Fruit fly (Drosophila melanogaster): ENCODE results near the gene CG10375.
A peak's percentile ranks its signal among the peaks of the same experiment; 100 is the strongest.

The CG10375 gene

DNA sequence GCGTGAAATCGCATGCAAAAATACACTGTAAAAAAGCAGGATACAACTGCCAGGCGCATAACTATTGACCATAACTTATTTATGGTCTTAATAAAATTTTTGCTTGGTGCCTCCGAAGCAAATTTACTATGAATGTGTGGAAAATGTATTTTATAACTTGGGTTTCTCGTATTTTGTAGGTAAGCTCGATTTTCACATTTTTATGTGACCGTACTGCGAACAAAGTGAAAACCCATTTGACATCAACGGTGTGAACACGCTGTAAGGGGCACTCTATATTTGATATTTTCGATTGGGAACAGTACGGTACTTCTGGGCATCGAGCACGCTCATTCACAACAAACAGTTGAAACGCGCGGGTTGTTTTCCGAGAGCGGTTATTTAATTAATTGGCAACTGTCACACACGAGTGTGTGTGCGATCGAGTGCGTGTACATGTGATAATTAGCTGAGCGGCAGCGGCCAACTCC lies 14.0 kb downstream of the CG10375 start, which contains the start of the genes Nup98-96 and mbc (continued):
- peak; percentile 88 for TF ChIP-seq Hr4 (GFP tag; optimal IDR thresholded peaks at IDR 0.05)
- peak; percentile 53 to 73 for TF ChIP-seq ss (GFP tag; optimal IDR thresholded peaks at IDR 0.05)
- TF ChIP-seq vri (GFP tag; optimal IDR thresholded peaks at IDR 0.05): peak; percentile 81
- peak; percentile 77 for TF ChIP-seq CG4318 (GFP tag; optimal IDR thresholded peaks at IDR 0.05)
- TF ChIP-seq Smox (GFP tag; optimal IDR thresholded peaks at IDR 0.05): peak; percentile 88
- no peak for TF ChIP-seq Eip93F (GFP tag; optimal IDR thresholded peaks at IDR 0.05)
- TF ChIP-seq CG1621 (tag; optimal IDR thresholded peaks at IDR 0.05): peak; percentile 77
- peak; percentile 44 for TF ChIP-seq net (GFP tag; optimal IDR thresholded peaks at IDR 0.05)
- peak; percentile 78 for TF ChIP-seq CG6854 (GFP tag; optimal IDR thresholded peaks at IDR 0.05)
- 0 out of 2 replicates have a peak, but pooled peaks have one; percentile 40 for TF ChIP-seq CG15336 (GFP tag; IDR thresholded peaks at IDR 0.05)
- TF ChIP-seq CG3032 (tag; optimal IDR thresholded peaks at IDR 0.05): peak; percentile 80
- peak; percentile 80 for TF ChIP-seq Sox102F (GFP tag; optimal IDR thresholded peaks at IDR 0.05)
- TF ChIP-seq svp (GFP tag): peak; percentile 92
- peak; percentile 69 for TF ChIP-seq fkh (GFP tag; optimal IDR thresholded peaks at IDR 0.05)
- peak; percentile 22 for TF ChIP-seq spab (GFP tag; optimal IDR thresholded peaks at IDR 0.05)
- peak; percentile 95 for TF ChIP-seq Sox14 (GFP tag; optimal IDR thresholded peaks at IDR 0.05)
- peak; percentile 95 for TF ChIP-seq CG31627 (GFP tag; optimal IDR thresholded peaks at IDR 0.05)
- peak; percentile 66 for TF ChIP-seq CG6808 (GFP tag; optimal IDR thresholded peaks at IDR 0.05)
- TF ChIP-seq eg (GFP tag; IDR thresholded peaks at IDR 0.05): peak; percentile 85
- TF ChIP-seq CG10669 (GFP tag; optimal IDR thresholded peaks at IDR 0.05): peak; percentile 63
- TF ChIP-seq CG9139 (GFP tag; optimal IDR thresholded peaks at IDR 0.05): peak; percentile 44
- peak; percentile 64 for TF ChIP-seq fd59A (GFP tag; optimal IDR thresholded peaks at IDR 0.05)
- TF ChIP-seq acj6 (GFP tag; optimal IDR thresholded peaks at IDR 0.05): peak; percentile 86
- TF ChIP-seq CG8632 (GFP tag; optimal IDR thresholded peaks at IDR 0.05): peak; percentile 60
- peak; percentile 94 for TF ChIP-seq Hr39 (GFP tag; optimal IDR thresholded peaks at IDR 0.05)
- peak; percentile 89 for TF ChIP-seq esn (GFP tag; optimal IDR thresholded peaks at IDR 0.05)
- TF ChIP-seq CG6276 (GFP tag; optimal IDR thresholded peaks at IDR 0.05): peak; percentile 34
- peak; percentile 89 for TF ChIP-seq CG11902 (GFP tag; optimal IDR thresholded peaks at IDR 0.05)
- TF ChIP-seq Ets96B (tag; optimal IDR thresholded peaks at IDR 0.05): peak; percentile 72
- peak; percentile 90 for TF ChIP-seq Ets21C (GFP tag; optimal IDR thresholded peaks at IDR 0.05)
- TF ChIP-seq CG3919 (GFP tag; optimal IDR thresholded peaks at IDR 0.05): peak; percentile 81
- peak; percentile 58 for TF ChIP-seq CG8319 (GFP tag; optimal IDR thresholded peaks at IDR 0.05)
- peak; percentile 86 for TF ChIP-seq Eip78C (GFP tag)
- TF ChIP-seq CG32006 (GFP tag; optimal IDR thresholded peaks at IDR 0.05): peak; percentile 79
- peak; percentile 6 for TF ChIP-seq Blimp-1 (GFP tag; optimal IDR thresholded peaks at IDR 0.05)

DNA sequence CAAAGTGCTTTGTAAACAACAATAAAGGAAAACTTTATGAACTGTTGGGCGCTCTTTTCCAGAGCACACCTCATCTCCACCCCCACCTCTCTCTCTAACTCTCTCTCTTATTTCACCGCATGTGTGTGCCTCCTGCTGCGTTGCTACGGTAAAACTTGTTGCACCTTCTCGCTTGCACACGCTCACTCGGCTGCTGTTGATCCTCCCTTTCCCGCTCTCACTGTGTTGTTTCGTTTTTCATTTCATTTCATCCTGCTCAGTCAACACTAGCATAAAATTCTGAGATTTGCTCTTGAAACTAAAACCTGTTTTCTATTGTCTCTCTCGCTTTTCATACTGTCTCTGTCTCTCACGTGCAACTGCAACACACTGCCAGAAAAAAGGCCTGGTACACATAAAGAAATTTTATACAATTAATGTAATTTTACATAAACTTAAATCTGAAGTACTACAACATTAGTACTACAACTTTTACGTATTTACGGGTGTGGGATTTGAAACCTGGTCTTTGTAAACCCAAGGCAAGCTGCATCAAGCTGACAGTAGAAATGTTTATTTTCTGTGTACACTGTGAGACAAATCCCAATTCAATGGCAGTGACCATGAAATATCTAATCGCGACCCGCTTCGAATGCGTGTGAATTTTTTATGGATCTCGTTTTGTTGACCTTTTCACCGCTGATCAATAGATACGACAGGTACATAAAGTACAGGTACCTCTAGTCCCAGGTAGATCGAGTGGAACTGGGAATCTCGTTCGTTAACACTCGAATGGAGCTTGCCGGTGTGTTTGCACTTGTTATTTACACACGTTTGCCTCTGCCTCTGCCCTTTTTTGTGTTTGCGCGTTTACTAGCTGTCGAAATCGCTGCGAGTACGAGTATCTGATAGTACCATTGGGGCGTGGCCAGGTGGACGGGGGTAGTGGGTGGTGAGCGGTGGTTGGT lies 15.2 kb downstream of the CG10375 start:
- TF ChIP-seq Hr39 (GFP tag; optimal IDR thresholded peaks at IDR 0.05): peak; percentile 88
- peak; percentile 93 for TF ChIP-seq CG8119 (GFP tag; IDR thresholded peaks at IDR 0.05)
- peak; percentile 73 to 82 for TF ChIP-seq ss (GFP tag; optimal IDR thresholded peaks at IDR 0.05)
- TF ChIP-seq CG34406 (GFP tag; optimal IDR thresholded peaks at IDR 0.05): peak; percentile 86
- TF ChIP-seq CG6808 (GFP tag; optimal IDR thresholded peaks at IDR 0.05): peak; percentile 77
- TF ChIP-seq CG6792 (GFP tag; optimal IDR thresholded peaks at IDR 0.05): peak; percentile 83
- no peak for TF ChIP-seq Hr38 (GFP tag; optimal IDR thresholded peaks at IDR 0.05)
- peak; percentile 81 for TF ChIP-seq CG7368 (GFP tag; optimal IDR thresholded peaks at IDR 0.05)
- peak; percentile 94 for TF ChIP-seq Met (GFP tag; optimal IDR thresholded peaks at IDR 0.05)
- TF ChIP-seq CG16779 (tag; optimal IDR thresholded peaks at IDR 0.05): peak; percentile 65
- TF ChIP-seq Smox (GFP tag; optimal IDR thresholded peaks at IDR 0.05): peak; percentile 90
- peak; percentile 94 for TF ChIP-seq Hr4 (GFP tag; optimal IDR thresholded peaks at IDR 0.05)
- peak; percentile 92 for TF ChIP-seq pdm3 (GFP tag; optimal IDR thresholded peaks at IDR 0.05)
- peak; percentile 93 for TF ChIP-seq CG10631 (GFP tag; optimal IDR thresholded peaks at IDR 0.05)
- peak; percentile 88 for TF ChIP-seq CG31627 (GFP tag; optimal IDR thresholded peaks at IDR 0.05)
- TF ChIP-seq vri (GFP tag; optimal IDR thresholded peaks at IDR 0.05): peak; percentile 61
- peak; percentile 96 for TF ChIP-seq CG32006 (GFP tag; optimal IDR thresholded peaks at IDR 0.05)
- peak; percentile 83 for TF ChIP-seq CG8632 (GFP tag; optimal IDR thresholded peaks at IDR 0.05)
- TF ChIP-seq salr (GFP tag; optimal IDR thresholded peaks at IDR 0.05): peak; percentile 66 to 83
- peak; percentile 93 for TF ChIP-seq Sox14 (GFP tag; optimal IDR thresholded peaks at IDR 0.05)
- peak; percentile 93 for TF ChIP-seq esn (GFP tag; optimal IDR thresholded peaks at IDR 0.05)
- peak; percentile 91 for TF ChIP-seq acj6 (GFP tag; optimal IDR thresholded peaks at IDR 0.05)
- TF ChIP-seq fkh (GFP tag; optimal IDR thresholded peaks at IDR 0.05): peak; percentile 100
- peak; percentile 64 for TF ChIP-seq Eip93F (GFP tag; optimal IDR thresholded peaks at IDR 0.05)
- TF ChIP-seq fd59A (GFP tag; optimal IDR thresholded peaks at IDR 0.05): peak; percentile 79
- TF ChIP-seq cyc (GFP tag; optimal IDR thresholded peaks at IDR 0.05): peak; percentile 89
- peak; percentile 94 for TF ChIP-seq eg (GFP tag; IDR thresholded peaks at IDR 0.05)
